Fruit fly (Drosophila melanogaster) whole organism, prepupa: ENCODE measurements around the gene CG14655.

Experiments used
- Sox14 ChIP-seq: fragments of 200-800 bp; sonication (Bioruptor generic); optimal IDR thresholded peaks from 3 replicates; lab custom pipeline; 2016; ENCODE audit warnings: missing biosample characterization, missing genetic modification characterization
- ss ChIP-seq, 2 experiments: fragments of 200-800 bp; sonication (Bioruptor generic); optimal IDR thresholded peaks; 2 replicates in 1 of 2; 3 replicates in 1 of 2; lab custom pipeline; 2017 to 2018; ENCODE audit warnings: mild to moderate bottlenecking in 2 of 2, missing biosample characterization in 2 of 2, missing genetic modification characterization in 2 of 2, moderate library complexity in 1 of 2

DNA sequence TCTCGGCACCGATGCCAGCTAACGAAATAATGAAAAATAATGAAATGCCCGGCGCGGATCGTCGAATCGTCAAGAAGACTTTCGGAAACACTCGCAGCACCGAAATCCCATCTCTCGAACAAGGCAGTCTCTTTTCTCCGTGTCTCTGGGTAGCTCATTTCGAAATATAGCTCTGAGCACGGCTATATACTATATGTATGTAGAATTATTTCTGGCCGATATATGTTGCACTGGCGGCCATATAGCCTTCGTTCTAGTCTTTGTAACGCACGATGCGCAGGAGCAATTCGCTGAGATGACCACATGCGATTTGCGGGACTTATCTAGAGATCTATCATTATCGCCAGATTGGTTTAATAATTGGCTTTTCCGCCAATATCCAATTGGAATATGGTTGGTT is at the start of gene CG14655:
- TF ChIP-seq Sox14 (GFP tag; lab: Kevin White, UChicago) (no peak), ss (GFP tag; optimal IDR thresholded peaks at IDR 0.05; lab: Kevin White, UChicago) (no peak)
